Worm (Caenorhabditis elegans): ENCODE data around the gene F28C6.5.

Gene F28C6.5

DNA sequence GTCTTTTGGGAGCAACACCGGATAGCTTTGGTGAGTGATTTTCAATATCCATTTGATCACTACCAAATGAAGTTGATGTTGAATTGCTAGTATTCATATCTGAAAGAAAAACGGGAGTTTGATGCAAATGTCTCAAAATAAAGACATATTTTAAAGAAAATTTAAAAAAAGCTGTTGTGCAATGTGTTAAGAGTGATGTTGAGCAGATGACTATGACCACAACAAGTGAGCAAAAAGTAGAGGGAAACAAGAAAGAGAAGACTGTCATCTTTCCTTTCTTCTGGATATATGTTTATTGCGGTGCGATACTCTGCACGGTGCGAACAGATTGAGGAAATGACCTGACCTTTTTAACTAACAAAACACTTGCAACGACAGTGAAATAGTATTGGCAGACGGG is 24.1 kb downstream of the F28C6.5 start, which contains the start of gene T22C8.4:
T22C8.4 (minus strand) TSS at position 101 of the 400 bp plus-strand sequence.
- TF ChIP-seq sea-2 (GFP tag; optimal IDR thresholded peaks at IDR 0.05) (no peak), nhr-28 (tag; optimal IDR thresholded peaks at IDR 0.05) (no peak), zag-1 (tag; optimal IDR thresholded peaks at IDR 0.05) (no peak)

DNA sequence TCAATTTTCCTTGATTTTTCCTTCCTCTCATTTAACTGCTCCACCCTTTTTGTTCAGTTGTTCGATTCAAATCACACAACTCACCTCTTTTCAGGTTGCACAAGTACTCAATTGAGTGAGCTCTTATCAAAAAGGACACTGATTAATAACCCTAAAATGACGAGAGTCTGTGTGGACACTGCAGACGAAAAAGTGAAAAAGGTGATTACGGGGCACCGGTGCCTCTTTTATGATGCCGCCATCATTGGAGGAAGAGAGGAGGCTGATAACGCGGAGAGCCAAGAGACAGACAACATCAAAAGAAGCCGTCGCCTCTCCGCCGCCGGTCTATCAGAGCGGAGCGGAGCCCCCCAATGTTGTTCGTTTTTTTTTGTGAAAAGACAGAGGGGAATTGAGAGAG is 25.8 kb downstream of the F28C6.5 start, which contains the start of gene sptf-2:
sptf-2 (plus strand) TSS at position 297 of the 400 bp plus-strand sequence.
- TF ChIP-seq nhr-25 (tag; optimal IDR thresholded peaks at IDR 0.05) (no peak), nhr-23 (tag; optimal IDR thresholded peaks at IDR 0.05) (no peak), elt-2 (tag; optimal IDR thresholded peaks at IDR 0.05) (peak; percentile 98), pqm-1 (tag; optimal IDR thresholded peaks at IDR 0.05) (peak; percentile 88), fkh-2 (tag; optimal IDR thresholded peaks at IDR 0.05) (no peak), ztf-11 (tag; optimal IDR thresholded peaks at IDR 0.05) (no peak), nfya-1 (tag; optimal IDR thresholded peaks at IDR 0.05; ENCODE audit: insufficient read depth) (peak; percentile 16), skn-1 (tag; optimal IDR thresholded peaks at IDR 0.05) (peak; percentile 17), jun-1 (tag; optimal IDR thresholded peaks at IDR 0.05) (peak; percentile 75), pha-4 (tag; optimal IDR thresholded peaks at IDR 0.05) (peak; percentile 34)

- TF ChIP-seq pha-4 (tag; optimal IDR thresholded peaks at IDR 0.05) (peak; percentile 48), mml-1 (tag; optimal IDR thresholded peaks at IDR 0.05) (no peak), nhr-76 (tag; optimal IDR thresholded peaks at IDR 0.05) (no peak), fos-1 (tag; optimal IDR thresholded peaks at IDR 0.05) (no peak), elt-1 (tag; optimal IDR thresholded peaks at IDR 0.05) (no peak), ceh-9 (tag; optimal IDR thresholded peaks at IDR 0.05) (no peak), nhr-25 (tag; optimal IDR thresholded peaks at IDR 0.05) (no peak), pqm-1 (tag; optimal IDR thresholded peaks at IDR 0.05) (no peak)
These were observed 27.3 kb downstream of the F28C6.5 start for ce11 chrII:8626598-8626997.

ce11 chrII:8627907-8628306 is 28.6 kb downstream of the F28C6.5 start:
- TF ChIP-seq hmg-11 (tag; optimal IDR thresholded peaks at IDR 0.05) (no peak), nhr-11 (tag; optimal IDR thresholded peaks at IDR 0.05) (no peak), pqm-1 (tag; optimal IDR thresholded peaks at IDR 0.05) (no peak), daf-12 (tag; optimal IDR thresholded peaks at IDR 0.05) (no peak), nhr-237 (tag; optimal IDR thresholded peaks at IDR 0.05) (no peak), ceh-28 (tag; optimal IDR thresholded peaks at IDR 0.05) (no peak), ceh-9 (tag; optimal IDR thresholded peaks at IDR 0.05) (no peak), mml-1 (tag; optimal IDR thresholded peaks at IDR 0.05) (no peak), nhr-76 (tag; optimal IDR thresholded peaks at IDR 0.05) (no peak), fos-1 (tag; optimal IDR thresholded peaks at IDR 0.05) (no peak), ztf-4 (tag; optimal IDR thresholded peaks at IDR 0.05) (no peak), pha-4 (tag; optimal IDR thresholded peaks at IDR 0.05) (no peak), fkh-2 (tag; optimal IDR thresholded peaks at IDR 0.05) (no peak), egl-27 (tag; optimal IDR thresholded peaks at IDR 0.05) (no peak), zag-1 (tag; optimal IDR thresholded peaks at IDR 0.05) (no peak), ama-1 (optimal IDR thresholded peaks at IDR 0.05) (no peak), eor-1 (tag; optimal IDR thresholded peaks at IDR 0.05) (no peak)

- TF ChIP-seq fkh-2 (tag; optimal IDR thresholded peaks at IDR 0.05) (no peak), nhr-25 (tag; optimal IDR thresholded peaks at IDR 0.05) (peak; percentile 33), nhr-23 (tag; optimal IDR thresholded peaks at IDR 0.05) (peak; percentile 19)
These were observed 30.8 kb downstream of the F28C6.5 start, which contains the start of gene T22C8.6 for ce11 chrII:8630088-8630487. Gene T22C8.6 (minus strand): TSS chrII:8630281.

- TF ChIP-seq sea-2 (GFP tag; optimal IDR thresholded peaks at IDR 0.05) (no peak), tbx-2 (tag; optimal IDR thresholded peaks at IDR 0.05) (no peak), ceh-28 (tag; optimal IDR thresholded peaks at IDR 0.05) (no peak), pha-4 (tag; optimal IDR thresholded peaks at IDR 0.05) (no peak)
These were observed 32.5 kb downstream of the F28C6.5 start for ce11 chrII:8631766-8632165.

- TF ChIP-seq fos-1 (tag; optimal IDR thresholded peaks at IDR 0.05) (no peak), ceh-9 (tag; optimal IDR thresholded peaks at IDR 0.05) (no peak), ztf-11 (tag; optimal IDR thresholded peaks at IDR 0.05) (no peak)
These were observed 35.1 kb downstream of the F28C6.5 start, which contains the start of gene cutl-12 for ce11 chrII:8634386-8634785. Gene cutl-12 (minus strand): TSS chrII:8634486.

All from whole organism, L3 larva.